Fruit fly (Drosophila melanogaster) whole organism, prepupa: ENCODE measurements around the gene dally.

Experiments used
- Blimp-1 ChIP-seq: fragments of 200-800 bp; sonication (Bioruptor generic); optimal IDR thresholded peaks from 3 replicates; lab custom pipeline; 2017; ENCODE audit warnings: missing biosample characterization, missing genetic modification characterization, mild to moderate bottlenecking, moderate library complexity, missing genetic modification reagents
- CG6163 ChIP-seq: fragments of 200-800 bp; sonication (Bioruptor generic); IDR thresholded peaks from 3 replicates; pipeline ENCODE4 v1.3.6; 2022; ENCODE audit warnings: missing biosample characterization, missing genetic modification characterization
- CG6854 ChIP-seq: fragments of 200-800 bp; sonication (Bioruptor generic); optimal IDR thresholded peaks from 2 replicates; lab custom pipeline; 2017; ENCODE audit warnings: missing biosample characterization, mild to moderate bottlenecking, missing genetic modification characterization
- Ets96B ChIP-seq: fragments of 200-800 bp; optimal IDR thresholded peaks from 2 replicates; lab custom pipeline; 2019; ENCODE audit warnings: missing biosample characterization, mild to moderate bottlenecking, missing genetic modification characterization, moderate library complexity
- Gug ChIP-seq: fragments of 200-800 bp; sonication (Bioruptor generic); IDR thresholded peaks from 2 replicates; pipeline ENCODE4 v1.3.6; 2022; ENCODE audit warnings: missing biosample characterization, missing genetic modification characterization
- OdsH ChIP-seq: fragments of 200-800 bp; sonication (Bioruptor generic); optimal IDR thresholded peaks from 3 replicates; lab custom pipeline; 2016; ENCODE audit warnings: missing biosample characterization, missing genetic modification characterization
- Sox102F ChIP-seq: fragments of 200-800 bp; sonication (Bioruptor generic); optimal IDR thresholded peaks from 2 replicates; lab custom pipeline; 2016; ENCODE audit warnings: missing biosample characterization, mild to moderate bottlenecking, missing genetic modification characterization
- dsx ChIP-seq: fragments of 200-800 bp; optimal IDR thresholded peaks from 3 replicates; lab custom pipeline; 2019; ENCODE audit warnings: missing biosample characterization, mild to moderate bottlenecking, missing genetic modification characterization, moderate library complexity; ENCODE audit not compliant: poor library complexity, severe bottlenecking
- salr ChIP-seq, 2 experiments: fragments of 200-800 bp; sonication (Bioruptor generic); optimal IDR thresholded peaks; 3 replicates each; lab custom pipeline; 2016 to 2018; ENCODE audit warnings: missing biosample characterization in 2 of 2, missing genetic modification characterization in 2 of 2, mild to moderate bottlenecking in 1 of 2

DNA sequence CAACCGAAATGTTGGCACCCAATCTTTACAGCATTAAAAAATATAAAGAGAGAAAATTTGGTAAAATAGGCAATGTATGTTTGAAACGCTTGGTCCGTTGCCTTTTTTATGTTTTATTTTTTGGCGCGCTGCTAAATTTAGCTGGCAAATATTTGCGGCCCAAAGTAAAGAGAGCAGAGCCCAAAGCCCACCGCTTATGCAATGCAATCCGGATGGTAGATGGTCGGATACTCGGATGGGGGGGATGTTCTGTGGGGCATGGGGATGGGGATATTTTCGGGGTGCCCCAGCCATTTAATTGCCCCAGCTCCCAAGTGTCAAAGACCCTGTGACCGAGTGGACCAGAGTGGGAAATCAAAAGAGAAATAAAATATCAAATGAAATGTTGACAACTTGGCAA lies 28.0 kb downstream of the dally start:
- TF ChIP-seq Gug (no peak), Sox102F (GFP tag; lab: Kevin White, UChicago) (no peak), CG6163 (GFP tag; lab: Robert Waterston, UW) (no peak), dsx (GFP tag; lab: Kevin White, UChicago) (no peak), Blimp-1 (GFP tag; lab: Kevin White, UChicago) (no peak), Ets96B (tag; lab: Kevin White, UChicago) (no peak), OdsH (GFP tag; lab: Kevin White, UChicago) (no peak), CG6854 (GFP tag; lab: Kevin White, UChicago) (no peak), salr (GFP tag; optimal IDR thresholded peaks at IDR 0.05; lab: Kevin White, UChicago) (no peak)
